Fruit fly (Drosophila melanogaster) whole organism, pupa: Measurements from ENCODE around the gene CG10713.

ENCODE experiments used
- CG10348 ChIP-seq: fragments of 200-800 bp; sonication (Bioruptor generic); IDR thresholded peaks from 2 replicates; pipeline ENCODE4 v1.3.6; 2022; ENCODE audit warnings: missing biosample characterization, missing genetic modification characterization
- CG13204 ChIP-seq: fragments of 200-800 bp; sonication (Bioruptor generic); optimal IDR thresholded peaks from 2 replicates; lab custom pipeline; 2018; ENCODE audit warnings: missing biosample characterization, mild to moderate bottlenecking, missing genetic modification characterization, moderate library complexity
- CG14655 ChIP-seq: fragments of 200-800 bp; sonication (Bioruptor generic); optimal IDR thresholded peaks from 3 replicates; lab custom pipeline; 2017; ENCODE audit warnings: mild to moderate bottlenecking, missing biosample characterization, missing genetic modification reagents, missing genetic modification characterization
- CG17806 ChIP-seq: fragments of 200-800 bp; sonication (Bioruptor generic); optimal IDR thresholded peaks from 2 replicates; lab custom pipeline; 2018; ENCODE audit warnings: missing biosample characterization, mild to moderate bottlenecking, missing genetic modification characterization, moderate library complexity
- CG32121 ChIP-seq: fragments of 200-800 bp; sonication (Bioruptor generic); IDR thresholded peaks from 2 replicates; pipeline ENCODE4 v1.3.6; 2022; ENCODE audit warnings: missing biosample characterization, missing genetic modification characterization
- CG4496 ChIP-seq: fragments of 200-800 bp; sonication (Bioruptor generic); IDR thresholded peaks from 3 replicates; pipeline ENCODE4 v1.3.6; 2022; ENCODE audit warnings: missing biosample characterization, missing genetic modification characterization
- CG8159 ChIP-seq: fragments of 200-800 bp; sonication (Bioruptor generic); optimal IDR thresholded peaks from 3 replicates; lab custom pipeline; 2018; ENCODE audit warnings: missing biosample characterization, mild to moderate bottlenecking, missing genetic modification characterization, moderate library complexity
- CG9948 ChIP-seq: fragments of 200-800 bp; sonication (Bioruptor generic); optimal IDR thresholded peaks from 2 replicates; lab custom pipeline; 2018; ENCODE audit warnings: missing biosample characterization, mild to moderate bottlenecking, missing genetic modification characterization, moderate library complexity
- Snoo ChIP-seq: fragments of 200-800 bp; sonication (Bioruptor generic); optimal IDR thresholded peaks from 3 replicates; lab custom pipeline; 2017; ENCODE audit warnings: missing biosample characterization, mild to moderate bottlenecking, missing genetic modification characterization, inconsistent platforms
- fd96Ca ChIP-seq: fragments of 200-800 bp; sonication (Bioruptor generic); IDR thresholded peaks from 3 replicates; pipeline ENCODE4 v1.3.6; 2022; ENCODE audit warnings: missing biosample characterization, missing genetic modification characterization

- TF ChIP-seq CG14655 (GFP tag; lab: Kevin White, UChicago) (no peak), CG4496 (GFP tag; lab: Robert Waterston, UW) (peak; percentile 69), Snoo (no peak), CG8159 (tag; lab: Kevin White, UChicago) (peak; percentile 20), CG9948 (tag; lab: Kevin White, UChicago) (no peak), CG10348 (GFP tag; lab: Robert Waterston, UW) (no peak), CG32121 (GFP tag; lab: Robert Waterston, UW) (no peak), fd96Ca (GFP tag; lab: Robert Waterston, UW) (no peak), CG17806 (no peak), CG13204 (no peak)
Measured at dm6 chr3L:13403141-13403867, 31.7 kb downstream of the CG10713 start.
